Fruit fly (Drosophila melanogaster): ENCODE results near the gene Drep4.

Drep4 gene

dm6 chr2L:13265776-13266175 lies 20.5 kb downstream of the Drep4 start, which contains the start of gene CG31848:
CG31848 (minus strand) TSS chr2L:13265876.
- no peak for TF ChIP-seq CG4496 (GFP tag; IDR thresholded peaks at IDR 0.05)
- no peak for TF ChIP-seq CG8159 (tag; optimal IDR thresholded peaks at IDR 0.05)
- no peak for TF ChIP-seq CG12605 (GFP tag; IDR thresholded peaks at IDR 0.05)
- no peak for TF ChIP-seq Pif1B (GFP tag; optimal IDR thresholded peaks at IDR 0.05)
- TF ChIP-seq Pif1A (GFP tag; optimal IDR thresholded peaks at IDR 0.05): no peak
- TF ChIP-seq CG17806 (tag; optimal IDR thresholded peaks at IDR 0.05): no peak
- TF ChIP-seq D1 (tag; optimal IDR thresholded peaks at IDR 0.05): no peak
- TF ChIP-seq Ets98B (GFP tag; IDR thresholded peaks at IDR 0.05): no peak

dm6 chr2L:13260740-13261139 lies 25.5 kb downstream of the Drep4 start, which contains the start of gene CG44085:
CG44085 (plus strand) TSS chr2L:13261008.
- no peak for TF ChIP-seq rn (GFP tag; IDR thresholded peaks at IDR 0.05)
- TF ChIP-seq D1 (tag; optimal IDR thresholded peaks at IDR 0.05): no peak
- no peak for TF ChIP-seq CG13204 (GFP tag; optimal IDR thresholded peaks at IDR 0.05)
- no peak for TF ChIP-seq gl (tag; optimal IDR thresholded peaks at IDR 0.05)
- TF ChIP-seq Pif1B (GFP tag; optimal IDR thresholded peaks at IDR 0.05): no peak
- no peak for TF ChIP-seq CG15710 (tag; optimal IDR thresholded peaks at IDR 0.05)
- TF ChIP-seq fd96Ca (GFP tag; IDR thresholded peaks at IDR 0.05): no peak
- no peak for TF ChIP-seq CG9948 (tag; optimal IDR thresholded peaks at IDR 0.05)
- no peak for TF ChIP-seq Ets98B (GFP tag; IDR thresholded peaks at IDR 0.05)
- TF ChIP-seq CG34367 (tag; optimal IDR thresholded peaks at IDR 0.05): no peak
- TF ChIP-seq CG8159 (tag; optimal IDR thresholded peaks at IDR 0.05): no peak
- TF ChIP-seq EcR (GFP tag; optimal IDR thresholded peaks at IDR 0.05): no peak
- TF ChIP-seq CG17806 (tag; optimal IDR thresholded peaks at IDR 0.05): no peak
- no peak for TF ChIP-seq CG8301 (tag; optimal IDR thresholded peaks at IDR 0.05)
- no peak for TF ChIP-seq Pif1A (GFP tag; optimal IDR thresholded peaks at IDR 0.05)
- no peak for TF ChIP-seq CG12605 (GFP tag; IDR thresholded peaks at IDR 0.05)
- TF ChIP-seq Snoo (tag; optimal IDR thresholded peaks at IDR 0.05): no peak
- TF ChIP-seq CG32121 (GFP tag; IDR thresholded peaks at IDR 0.05): no peak

- TF ChIP-seq gl (tag; optimal IDR thresholded peaks at IDR 0.05) (no peak), Pif1A (GFP tag; optimal IDR thresholded peaks at IDR 0.05) (no peak), Snoo (tag; optimal IDR thresholded peaks at IDR 0.05) (no peak), D1 (tag; optimal IDR thresholded peaks at IDR 0.05) (no peak), CG13204 (GFP tag; optimal IDR thresholded peaks at IDR 0.05) (no peak), CG12605 (GFP tag; IDR thresholded peaks at IDR 0.05) (no peak)
Observed at dm6 chr2L:13259643-13260042, 26.6 kb downstream of the Drep4 start, which contains the start of gene CG31730. CG31730 (minus strand) TSS chr2L:13259743.

dm6 chr2L:13258702-13259101 lies 27.6 kb downstream of the Drep4 start:
- TF ChIP-seq CG12605 (GFP tag; IDR thresholded peaks at IDR 0.05): no peak
- TF ChIP-seq CG13204 (GFP tag; optimal IDR thresholded peaks at IDR 0.05): no peak
- peak; percentile 72 for TF ChIP-seq CG8159 (tag; optimal IDR thresholded peaks at IDR 0.05)
- peak; percentile 60 for TF ChIP-seq CG8301 (tag; optimal IDR thresholded peaks at IDR 0.05)
- TF ChIP-seq CG15710 (tag; optimal IDR thresholded peaks at IDR 0.05): no peak
- TF ChIP-seq CG14655 (GFP tag; optimal IDR thresholded peaks at IDR 0.05): peak; percentile 67
- no peak for TF ChIP-seq D1 (tag; optimal IDR thresholded peaks at IDR 0.05)
- TF ChIP-seq Pif1B (GFP tag; optimal IDR thresholded peaks at IDR 0.05): peak; percentile 26
- TF ChIP-seq CG9948 (tag; optimal IDR thresholded peaks at IDR 0.05): no peak
- peak; percentile 70 for TF ChIP-seq Ets98B (GFP tag; IDR thresholded peaks at IDR 0.05)
- peak; percentile 53 for TF ChIP-seq CG32121 (GFP tag; IDR thresholded peaks at IDR 0.05)
- TF ChIP-seq fd96Ca (GFP tag; IDR thresholded peaks at IDR 0.05): 0 out of 3 replicates have a peak, but pooled peaks have one; percentile 50
- peak; percentile 26 for TF ChIP-seq Pif1A (GFP tag; optimal IDR thresholded peaks at IDR 0.05)
- peak; percentile 72 for TF ChIP-seq CG4496 (GFP tag; IDR thresholded peaks at IDR 0.05)

dm6 chr2L:13257177-13257576 lies 29.1 kb downstream of the Drep4 start, which contains the start of gene Naa20B:
Naa20B (plus strand) TSS chr2L:13257477.
- TF ChIP-seq CG14655 (GFP tag; optimal IDR thresholded peaks at IDR 0.05) (no peak), rn (GFP tag; IDR thresholded peaks at IDR 0.05) (no peak)

dm6 chr2L:13251167-13251566 lies 35.1 kb downstream of the Drep4 start:
- TF ChIP-seq D1 (tag; optimal IDR thresholded peaks at IDR 0.05) (no peak), CG34367 (tag; optimal IDR thresholded peaks at IDR 0.05) (no peak), CG13204 (GFP tag; optimal IDR thresholded peaks at IDR 0.05) (no peak), CG15710 (tag; optimal IDR thresholded peaks at IDR 0.05) (peak; percentile 31), Pif1B (GFP tag; optimal IDR thresholded peaks at IDR 0.05) (no peak), CG14655 (GFP tag; optimal IDR thresholded peaks at IDR 0.05) (peak; percentile 62), Pif1A (GFP tag; optimal IDR thresholded peaks at IDR 0.05) (no peak), CG10348 (GFP tag; IDR thresholded peaks at IDR 0.05) (no peak), CG17806 (tag; optimal IDR thresholded peaks at IDR 0.05) (peak; percentile 9), CG8301 (tag; optimal IDR thresholded peaks at IDR 0.05) (peak; percentile 60), CG12605 (GFP tag; IDR thresholded peaks at IDR 0.05) (no peak), CG4496 (GFP tag; IDR thresholded peaks at IDR 0.05) (no peak), gl (tag; optimal IDR thresholded peaks at IDR 0.05) (no peak), CG9948 (tag; optimal IDR thresholded peaks at IDR 0.05) (peak; percentile 17), Snoo (tag; optimal IDR thresholded peaks at IDR 0.05) (no peak), rn (GFP tag; IDR thresholded peaks at IDR 0.05) (no peak), fd96Ca (GFP tag; IDR thresholded peaks at IDR 0.05) (no peak), CG32121 (GFP tag; IDR thresholded peaks at IDR 0.05) (no peak), EcR (GFP tag; optimal IDR thresholded peaks at IDR 0.05) (no peak), CG8159 (tag; optimal IDR thresholded peaks at IDR 0.05) (peak; percentile 33), Ets98B (GFP tag; IDR thresholded peaks at IDR 0.05) (no peak)
